Fruit fly (Drosophila melanogaster) whole organism, wandering third instar larva: Measurements from ENCODE around the gene Uggt.

Experiments
- Abd-B ChIP-seq: fragments of >200 bp; optimal IDR thresholded peaks from 2 replicates; lab custom pipeline; 2017; ENCODE audit warnings: missing biosample characterization, missing genetic modification characterization
- CG32264 ChIP-seq: fragments of 200-800 bp; sonication (Bioruptor generic); optimal IDR thresholded peaks from 2 replicates; lab custom pipeline; 2016; ENCODE audit warnings: missing biosample characterization, missing genetic modification characterization
- CG9705 ChIP-seq: fragments of 200-800 bp; sonication (Bioruptor generic); optimal IDR thresholded peaks from 2 replicates; lab custom pipeline; 2018; ENCODE audit warnings: missing biosample characterization, mild to moderate bottlenecking, missing genetic modification characterization
- CrebA ChIP-seq: fragments of 200-800 bp; sonication (Bioruptor generic); optimal IDR thresholded peaks from 2 replicates; lab custom pipeline; 2016; ENCODE audit warnings: missing biosample characterization, mild to moderate bottlenecking, missing genetic modification characterization, borderline replicate concordance
- Dfd ChIP-seq: fragments of >200 bp; optimal IDR thresholded peaks from 2 replicates; lab custom pipeline; 2017; ENCODE audit warnings: missing biosample characterization, missing genetic modification characterization
- Dif ChIP-seq: fragments of 200-275, 200-300 bp; sonication (Bioruptor generic); optimal IDR thresholded peaks from 2 replicates; lab custom pipeline; 2018; ENCODE audit warnings: missing biosample characterization, missing genetic modification characterization; ENCODE audit not compliant: partially characterized antibody
- GATAd ChIP-seq: sonication (Bioruptor generic); optimal IDR thresholded peaks from 2 replicates; lab custom pipeline; 2016; ENCODE audit warnings: missing biosample characterization, missing genetic modification characterization
- HLH106 ChIP-seq: fragments of 200-800 bp; optimal IDR thresholded peaks from 3 replicates; lab custom pipeline; 2019; ENCODE audit warnings: missing biosample characterization, mild to moderate bottlenecking, missing genetic modification characterization, moderate library complexity
- Hnf4 ChIP-seq: fragments of 200-800 bp; sonication (Bioruptor generic); optimal IDR thresholded peaks from 2 replicates; lab custom pipeline; 2016; ENCODE audit warnings: missing biosample characterization, mild to moderate bottlenecking, missing genetic modification characterization
- Hr78 ChIP-seq: fragments of >200 bp; optimal IDR thresholded peaks from 2 replicates; lab custom pipeline; 2017; ENCODE audit warnings: missing biosample characterization, missing genetic modification characterization
- Hr83 ChIP-seq: fragments of 200-300 bp; sonication (Bioruptor generic); optimal IDR thresholded peaks from 2 replicates; lab custom pipeline; 2016; ENCODE audit warnings: missing biosample characterization, mild to moderate bottlenecking, missing genetic modification characterization, moderate library complexity; ENCODE audit not compliant: poor library complexity, severe bottlenecking
- Jra ChIP-seq: sonication (Bioruptor generic); optimal IDR thresholded peaks from 2 replicates; lab custom pipeline; 2016; ENCODE audit warnings: missing biosample characterization, missing genetic modification characterization
- Mio ChIP-seq: sonication (Bioruptor generic); optimal IDR thresholded peaks from 2 replicates; lab custom pipeline; 2016; ENCODE audit warnings: missing biosample characterization, missing genetic modification characterization
- Myc ChIP-seq: fragments of >200 bp; optimal IDR thresholded peaks from 2 replicates; lab custom pipeline; 2017
- N ChIP-seq: fragments of >200 bp; optimal IDR thresholded peaks from 2 replicates; lab custom pipeline; 2018; ENCODE audit warnings: missing biosample characterization, missing external identifiers, missing genetic modification characterization
- OdsH ChIP-seq: fragments of 200-800 bp; sonication (Bioruptor generic); optimal IDR thresholded peaks from 2 replicates; lab custom pipeline; 2016; ENCODE audit warnings: missing biosample characterization, mild to moderate bottlenecking, missing genetic modification characterization
- Rel ChIP-seq, 2 experiments: fragments of 200-800 bp; sonication (Bioruptor generic) in 1 of 2; optimal IDR thresholded peaks; 2 replicates in 1 of 2; 3 replicates in 1 of 2; lab custom pipeline; 2016 to 2019; ENCODE audit warnings: mild to moderate bottlenecking in 2 of 2, missing biosample characterization in 2 of 2, missing genetic modification characterization in 2 of 2, moderate library complexity in 1 of 2
- Sp1 ChIP-seq: fragments of 200-800 bp; sonication (Bioruptor generic); optimal IDR thresholded peaks from 3 replicates; lab custom pipeline; 2019; ENCODE audit warnings: missing biosample characterization, mild to moderate bottlenecking, missing genetic modification characterization, moderate library complexity
- Vsx2 ChIP-seq: fragments of 200-300, 225-300 bp; sonication (Bioruptor generic); optimal IDR thresholded peaks from 2 replicates; lab custom pipeline; 2018; ENCODE audit warnings: missing biosample characterization, missing genetic modification characterization; ENCODE audit not compliant: partially characterized antibody
- br ChIP-seq: fragments of 200-800 bp; sonication (Bioruptor generic); optimal IDR thresholded peaks from 2 replicates; lab custom pipeline; 2016; ENCODE audit warnings: missing biosample characterization, missing genetic modification characterization
- brk ChIP-seq: fragments of 200-800 bp; sonication (Bioruptor generic); optimal IDR thresholded peaks from 2 replicates; lab custom pipeline; 2016; ENCODE audit warnings: missing biosample characterization, mild to moderate bottlenecking, missing genetic modification characterization
- dl ChIP-seq, 2 experiments: fragments of 175-275, 200-275 bp in 1 of 2; fragments of 200-275 bp in 1 of 2; sonication (Bioruptor generic); optimal IDR thresholded peaks; lab custom pipeline; 2018; ENCODE audit warnings: mild to moderate bottlenecking in 2 of 2, missing biosample characterization in 2 of 2, missing genetic modification characterization in 2 of 2, moderate library complexity in 2 of 2; ENCODE audit not compliant: partially characterized antibody in 2 of 2, insufficient read depth in 1 of 2
- dmrt93B ChIP-seq: fragments of 200-800 bp; sonication (Bioruptor generic); optimal IDR thresholded peaks from 2 replicates; lab custom pipeline; 2018; ENCODE audit warnings: missing biosample characterization, mild to moderate bottlenecking, missing genetic modification characterization
- dsf ChIP-seq: sonication (Bioruptor generic); optimal IDR thresholded peaks from 2 replicates; lab custom pipeline; 2016; ENCODE audit warnings: missing biosample characterization, missing genetic modification characterization, borderline replicate concordance
- ey ChIP-seq: fragments of 200-800 bp; sonication (Bioruptor generic); optimal IDR thresholded peaks from 2 replicates; lab custom pipeline; 2016; ENCODE audit warnings: missing biosample characterization, missing genetic modification characterization
- foxo ChIP-seq, 2 experiments: fragments of 200-800 bp; sonication (Bioruptor generic); optimal IDR thresholded peaks; 2 replicates in 1 of 2; 3 replicates in 1 of 2; lab custom pipeline; 2016 to 2017; ENCODE audit warnings: missing biosample characterization in 2 of 2, missing genetic modification characterization in 2 of 2
- fru ChIP-seq: fragments of 200-800 bp; sonication (Bioruptor generic); optimal IDR thresholded peaks from 3 replicates; lab custom pipeline; 2016; ENCODE audit warnings: missing biosample characterization, mild to moderate bottlenecking, missing genetic modification characterization
- h ChIP-seq: fragments of 200-800 bp; sonication (Bioruptor generic); optimal IDR thresholded peaks from 3 replicates; lab custom pipeline; 2016; ENCODE audit warnings: missing biosample characterization, mild to moderate bottlenecking, missing genetic modification characterization
- jim ChIP-seq: fragments of 175-275, 200-325 bp; sonication (Bioruptor generic); optimal IDR thresholded peaks from 2 replicates; lab custom pipeline; 2016; ENCODE audit warnings: missing biosample characterization, mild to moderate bottlenecking, missing genetic modification characterization
- lola ChIP-seq: fragments of >200 bp; optimal IDR thresholded peaks from 2 replicates; lab custom pipeline; 2017; ENCODE audit warnings: missing biosample characterization, missing genetic modification characterization
- pan ChIP-seq: fragments of >200 bp; optimal IDR thresholded peaks from 2 replicates; lab custom pipeline; 2017
- psq ChIP-seq: fragments of 200-800 bp; sonication (Bioruptor generic); optimal IDR thresholded peaks from 3 replicates; lab custom pipeline; 2017; ENCODE audit warnings: missing biosample characterization, mild to moderate bottlenecking, missing genetic modification characterization, moderate library complexity
- rgr ChIP-seq: fragments of 200-800 bp; sonication (Bioruptor generic); optimal IDR thresholded peaks from 3 replicates; lab custom pipeline; 2016; ENCODE audit warnings: missing biosample characterization, mild to moderate bottlenecking, missing genetic modification characterization
- sage ChIP-seq: fragments of 200-800 bp; sonication (Bioruptor generic); optimal IDR thresholded peaks from 2 replicates; lab custom pipeline; 2016; ENCODE audit warnings: missing biosample characterization, mild to moderate bottlenecking, missing genetic modification characterization
- sv ChIP-seq: fragments of 200-800 bp; sonication (Bioruptor generic); optimal IDR thresholded peaks from 3 replicates; lab custom pipeline; 2016; ENCODE audit warnings: missing biosample characterization, missing genetic modification characterization
- tai ChIP-seq: sonication (Bioruptor generic); optimal IDR thresholded peaks from 2 replicates; lab custom pipeline; 2016; ENCODE audit warnings: missing biosample characterization, missing genetic modification characterization
- usp ChIP-seq: fragments of >200 bp; optimal IDR thresholded peaks from 2 replicates; lab custom pipeline; 2017; ENCODE audit warnings: missing biosample characterization, missing genetic modification characterization
- woc ChIP-seq: sonication (Bioruptor generic); optimal IDR thresholded peaks from 2 replicates; lab custom pipeline; 2016; ENCODE audit warnings: missing biosample characterization, mild to moderate bottlenecking, missing genetic modification characterization

Uggt gene

dm6 chr3L:18890283-18891175, 18.0 kb downstream of the Uggt start, which contains the start of gene CG3961:
CG3961 (minus strand) TSS chr3L:18890483.
- TF ChIP-seq Myc (lab: Kevin White, UChicago), result no peak
- peak; percentile 93 for TF ChIP-seq Dif
- peak; percentile 89 for TF ChIP-seq tai (GFP tag; lab: Kevin White, UChicago)
- TF ChIP-seq fru (GFP tag; lab: Kevin White, UChicago), result peak; percentile 97
- TF ChIP-seq rgr (GFP tag; lab: Kevin White, UChicago), result peak; percentile 98
- peak in 1 of 2 experiments; percentile 99 for TF ChIP-seq foxo (GFP tag; optimal IDR thresholded peaks at IDR 0.05; lab: Kevin White, UChicago)
- TF ChIP-seq CG32264 (GFP tag; lab: Kevin White, UChicago), result peak; percentile 67
- TF ChIP-seq Dfd (GFP tag; lab: Kevin White, UChicago), result peak; percentile 97
- TF ChIP-seq sv (GFP tag; lab: Kevin White, UChicago), result peak; percentile 94
- peak; percentile 97 for TF ChIP-seq h
- TF ChIP-seq Hnf4 (GFP tag; lab: Kevin White, UChicago), result peak; percentile 91
- TF ChIP-seq dsf (GFP tag; lab: Kevin White, UChicago), result peak; percentile 88
- TF ChIP-seq lola (GFP tag; lab: Kevin White, UChicago), result no peak
- TF ChIP-seq Vsx2 (GFP tag; lab: Kevin White, UChicago), result no peak
- no peak for TF ChIP-seq usp
- TF ChIP-seq jim (GFP tag; lab: Kevin White, UChicago), result no peak
- TF ChIP-seq br, result peak; percentile 95
- TF ChIP-seq Sp1, result peak; percentile 99
- TF ChIP-seq Hr78 (GFP tag; lab: Kevin White, UChicago), result no peak
- no peak for TF ChIP-seq Abd-B (GFP tag; lab: Kevin White, UChicago)
- TF ChIP-seq CrebA, result peak; percentile 82
- peak; percentile 84 for TF ChIP-seq Jra (GFP tag; lab: Kevin White, UChicago)
- peak; percentile 89 to 90 for TF ChIP-seq dl (GFP tag; optimal IDR thresholded peaks at IDR 0.05; lab: Kevin White, UChicago; ENCODE audit: insufficient read depth in 1 of 2, partially characterized antibody in 2 of 2)
- TF ChIP-seq dmrt93B (GFP tag; lab: Kevin White, UChicago), result peak; percentile 93
- TF ChIP-seq N, result no peak
- peak; percentile 96 for TF ChIP-seq brk (GFP tag; lab: Kevin White, UChicago)
- peak; percentile 99 for TF ChIP-seq HLH106 (tag; lab: Kevin White, UChicago)
- TF ChIP-seq GATAd (GFP tag; lab: Kevin White, UChicago), result no peak
- TF ChIP-seq OdsH (GFP tag; lab: Kevin White, UChicago), result peak; percentile 99
- TF ChIP-seq Rel (GFP tag; optimal IDR thresholded peaks at IDR 0.05; lab: Kevin White, UChicago), result peak; percentile 86
- TF ChIP-seq Rel (tag; optimal IDR thresholded peaks at IDR 0.05; lab: Kevin White, UChicago), result peak; percentile 82
- TF ChIP-seq CG9705 (GFP tag; lab: Kevin White, UChicago), result peak; percentile 90
- peak; percentile 61 for TF ChIP-seq Mio (GFP tag; lab: Kevin White, UChicago)
- TF ChIP-seq ey (GFP tag; lab: Kevin White, UChicago), result peak; percentile 95
- TF ChIP-seq pan (lab: Kevin White, UChicago), result no peak
- TF ChIP-seq Hr83 (GFP tag; lab: Kevin White, UChicago), result peak; percentile 34
- TF ChIP-seq sage (GFP tag; lab: Kevin White, UChicago), result peak; percentile 89
- TF ChIP-seq woc (GFP tag; lab: Kevin White, UChicago), result peak; percentile 90
- TF ChIP-seq psq, result peak; percentile 98
- TF ChIP-seq, all 38 proteins: peak for 28

dm6 chr3L:18891986-18892385, 19.4 kb downstream of the Uggt start, which contains the start of gene NijB:
NijB (plus strand) TSS chr3L:18892383.
- TF ChIP-seq sv (GFP tag; lab: Kevin White, UChicago) (no peak), Myc (lab: Kevin White, UChicago) (peak; percentile 69), Rel (GFP tag; optimal IDR thresholded peaks at IDR 0.05; lab: Kevin White, UChicago) (no peak), Rel (tag; optimal IDR thresholded peaks at IDR 0.05; lab: Kevin White, UChicago) (peak; percentile 69), jim (GFP tag; lab: Kevin White, UChicago) (peak; percentile 19), woc (GFP tag; lab: Kevin White, UChicago) (no peak), Dif (peak; percentile 6), h (no peak), sage (GFP tag; lab: Kevin White, UChicago) (peak; percentile 5), OdsH (GFP tag; lab: Kevin White, UChicago) (no peak), N (no peak), usp (no peak), CG32264 (GFP tag; lab: Kevin White, UChicago) (no peak), ey (GFP tag; lab: Kevin White, UChicago) (no peak), tai (GFP tag; lab: Kevin White, UChicago) (peak; percentile 27), brk (GFP tag; lab: Kevin White, UChicago) (no peak)
